Worm (Caenorhabditis elegans): Measurements from ENCODE around the gene Y51H7C.9.

ce11 chrII:1402167-1402619, 9.1 kb downstream of the Y51H7C.9 start, which contains the start of gene Y51H7C.7:
- TF ChIP-seq ama-1 (optimal IDR thresholded peaks at IDR 0.05) (no peak), unc-62 (GFP tag; optimal IDR thresholded peaks at IDR 0.05) (no peak), unc-130 (tag; optimal IDR thresholded peaks at IDR 0.05) (peak; percentile 58), nhr-76 (tag; optimal IDR thresholded peaks at IDR 0.05) (no peak), tlp-1 (tag; optimal IDR thresholded peaks at IDR 0.05) (no peak), snpc-4 (tag; optimal IDR thresholded peaks at IDR 0.05) (peak; percentile 58), fos-1 (tag; optimal IDR thresholded peaks at IDR 0.05) (peak; percentile 22), nhr-237 (tag; optimal IDR thresholded peaks at IDR 0.05) (no peak), nhr-90 (tag; optimal IDR thresholded peaks at IDR 0.05; ENCODE audit: poor library complexity) (peak; percentile 74), ztf-11 (tag; optimal IDR thresholded peaks at IDR 0.05) (peak in 1 of 2 experiments; percentile 57), skn-1 (tag; optimal IDR thresholded peaks at IDR 0.05) (peak; percentile 61)

Measured in whole organism, L1 larva.